Fruit fly (Drosophila melanogaster) whole organism, wandering third instar larva: Measurements from ENCODE around the gene mtd.

Source experiments
- Abd-B ChIP-seq: fragments of >200 bp; optimal IDR thresholded peaks from 2 replicates; lab custom pipeline; 2017; ENCODE audit warnings: missing biosample characterization, missing genetic modification characterization
- CG32264 ChIP-seq: fragments of 200-800 bp; sonication (Bioruptor generic); optimal IDR thresholded peaks from 2 replicates; lab custom pipeline; 2016; ENCODE audit warnings: missing biosample characterization, missing genetic modification characterization
- CG9705 ChIP-seq: fragments of 200-800 bp; sonication (Bioruptor generic); optimal IDR thresholded peaks from 2 replicates; lab custom pipeline; 2018; ENCODE audit warnings: missing biosample characterization, mild to moderate bottlenecking, missing genetic modification characterization
- CrebA ChIP-seq: fragments of 200-800 bp; sonication (Bioruptor generic); optimal IDR thresholded peaks from 2 replicates; lab custom pipeline; 2016; ENCODE audit warnings: missing biosample characterization, mild to moderate bottlenecking, missing genetic modification characterization, borderline replicate concordance
- Dfd ChIP-seq: fragments of >200 bp; optimal IDR thresholded peaks from 2 replicates; lab custom pipeline; 2017; ENCODE audit warnings: missing biosample characterization, missing genetic modification characterization
- Dif ChIP-seq: fragments of 200-275, 200-300 bp; sonication (Bioruptor generic); optimal IDR thresholded peaks from 2 replicates; lab custom pipeline; 2018; ENCODE audit warnings: missing biosample characterization, missing genetic modification characterization; ENCODE audit not compliant: partially characterized antibody
- GATAd ChIP-seq: sonication (Bioruptor generic); optimal IDR thresholded peaks from 2 replicates; lab custom pipeline; 2016; ENCODE audit warnings: missing biosample characterization, missing genetic modification characterization
- HLH106 ChIP-seq: fragments of 200-800 bp; optimal IDR thresholded peaks from 3 replicates; lab custom pipeline; 2019; ENCODE audit warnings: missing biosample characterization, mild to moderate bottlenecking, missing genetic modification characterization, moderate library complexity
- Hnf4 ChIP-seq: fragments of 200-800 bp; sonication (Bioruptor generic); optimal IDR thresholded peaks from 2 replicates; lab custom pipeline; 2016; ENCODE audit warnings: missing biosample characterization, mild to moderate bottlenecking, missing genetic modification characterization
- Hr78 ChIP-seq: fragments of >200 bp; optimal IDR thresholded peaks from 2 replicates; lab custom pipeline; 2017; ENCODE audit warnings: missing biosample characterization, missing genetic modification characterization
- Hr83 ChIP-seq: fragments of 200-300 bp; sonication (Bioruptor generic); optimal IDR thresholded peaks from 2 replicates; lab custom pipeline; 2016; ENCODE audit warnings: missing biosample characterization, mild to moderate bottlenecking, missing genetic modification characterization, moderate library complexity; ENCODE audit not compliant: poor library complexity, severe bottlenecking
- Jra ChIP-seq: sonication (Bioruptor generic); optimal IDR thresholded peaks from 2 replicates; lab custom pipeline; 2016; ENCODE audit warnings: missing biosample characterization, missing genetic modification characterization
- Mio ChIP-seq: sonication (Bioruptor generic); optimal IDR thresholded peaks from 2 replicates; lab custom pipeline; 2016; ENCODE audit warnings: missing biosample characterization, missing genetic modification characterization
- Myc ChIP-seq: fragments of >200 bp; optimal IDR thresholded peaks from 2 replicates; lab custom pipeline; 2017
- N ChIP-seq: fragments of >200 bp; optimal IDR thresholded peaks from 2 replicates; lab custom pipeline; 2018; ENCODE audit warnings: missing biosample characterization, missing external identifiers, missing genetic modification characterization
- OdsH ChIP-seq: fragments of 200-800 bp; sonication (Bioruptor generic); optimal IDR thresholded peaks from 2 replicates; lab custom pipeline; 2016; ENCODE audit warnings: missing biosample characterization, mild to moderate bottlenecking, missing genetic modification characterization
- Rel ChIP-seq, 2 experiments: fragments of 200-800 bp; sonication (Bioruptor generic) in 1 of 2; optimal IDR thresholded peaks; 2 replicates in 1 of 2; 3 replicates in 1 of 2; lab custom pipeline; 2016 to 2019; ENCODE audit warnings: mild to moderate bottlenecking in 2 of 2, missing biosample characterization in 2 of 2, missing genetic modification characterization in 2 of 2, moderate library complexity in 1 of 2
- Sp1 ChIP-seq: fragments of 200-800 bp; sonication (Bioruptor generic); optimal IDR thresholded peaks from 3 replicates; lab custom pipeline; 2019; ENCODE audit warnings: missing biosample characterization, mild to moderate bottlenecking, missing genetic modification characterization, moderate library complexity
- Vsx2 ChIP-seq: fragments of 200-300, 225-300 bp; sonication (Bioruptor generic); optimal IDR thresholded peaks from 2 replicates; lab custom pipeline; 2018; ENCODE audit warnings: missing biosample characterization, missing genetic modification characterization; ENCODE audit not compliant: partially characterized antibody
- br ChIP-seq: fragments of 200-800 bp; sonication (Bioruptor generic); optimal IDR thresholded peaks from 2 replicates; lab custom pipeline; 2016; ENCODE audit warnings: missing biosample characterization, missing genetic modification characterization
- brk ChIP-seq: fragments of 200-800 bp; sonication (Bioruptor generic); optimal IDR thresholded peaks from 2 replicates; lab custom pipeline; 2016; ENCODE audit warnings: missing biosample characterization, mild to moderate bottlenecking, missing genetic modification characterization
- dmrt93B ChIP-seq: fragments of 200-800 bp; sonication (Bioruptor generic); optimal IDR thresholded peaks from 2 replicates; lab custom pipeline; 2018; ENCODE audit warnings: missing biosample characterization, mild to moderate bottlenecking, missing genetic modification characterization
- dsf ChIP-seq: sonication (Bioruptor generic); optimal IDR thresholded peaks from 2 replicates; lab custom pipeline; 2016; ENCODE audit warnings: missing biosample characterization, missing genetic modification characterization, borderline replicate concordance
- ey ChIP-seq: fragments of 200-800 bp; sonication (Bioruptor generic); optimal IDR thresholded peaks from 2 replicates; lab custom pipeline; 2016; ENCODE audit warnings: missing biosample characterization, missing genetic modification characterization
- foxo ChIP-seq, 2 experiments: fragments of 200-800 bp; sonication (Bioruptor generic); optimal IDR thresholded peaks; 2 replicates in 1 of 2; 3 replicates in 1 of 2; lab custom pipeline; 2016 to 2017; ENCODE audit warnings: missing biosample characterization in 2 of 2, missing genetic modification characterization in 2 of 2
- fru ChIP-seq: fragments of 200-800 bp; sonication (Bioruptor generic); optimal IDR thresholded peaks from 3 replicates; lab custom pipeline; 2016; ENCODE audit warnings: missing biosample characterization, mild to moderate bottlenecking, missing genetic modification characterization
- h ChIP-seq: fragments of 200-800 bp; sonication (Bioruptor generic); optimal IDR thresholded peaks from 3 replicates; lab custom pipeline; 2016; ENCODE audit warnings: missing biosample characterization, mild to moderate bottlenecking, missing genetic modification characterization
- lola ChIP-seq: fragments of >200 bp; optimal IDR thresholded peaks from 2 replicates; lab custom pipeline; 2017; ENCODE audit warnings: missing biosample characterization, missing genetic modification characterization
- pan ChIP-seq: fragments of >200 bp; optimal IDR thresholded peaks from 2 replicates; lab custom pipeline; 2017
- psq ChIP-seq: fragments of 200-800 bp; sonication (Bioruptor generic); optimal IDR thresholded peaks from 3 replicates; lab custom pipeline; 2017; ENCODE audit warnings: missing biosample characterization, mild to moderate bottlenecking, missing genetic modification characterization, moderate library complexity
- rgr ChIP-seq: fragments of 200-800 bp; sonication (Bioruptor generic); optimal IDR thresholded peaks from 3 replicates; lab custom pipeline; 2016; ENCODE audit warnings: missing biosample characterization, mild to moderate bottlenecking, missing genetic modification characterization
- sage ChIP-seq: fragments of 200-800 bp; sonication (Bioruptor generic); optimal IDR thresholded peaks from 2 replicates; lab custom pipeline; 2016; ENCODE audit warnings: missing biosample characterization, mild to moderate bottlenecking, missing genetic modification characterization
- sv ChIP-seq: fragments of 200-800 bp; sonication (Bioruptor generic); optimal IDR thresholded peaks from 3 replicates; lab custom pipeline; 2016; ENCODE audit warnings: missing biosample characterization, missing genetic modification characterization
- tai ChIP-seq: sonication (Bioruptor generic); optimal IDR thresholded peaks from 2 replicates; lab custom pipeline; 2016; ENCODE audit warnings: missing biosample characterization, missing genetic modification characterization
- usp ChIP-seq: fragments of >200 bp; optimal IDR thresholded peaks from 2 replicates; lab custom pipeline; 2017; ENCODE audit warnings: missing biosample characterization, missing genetic modification characterization
- woc ChIP-seq: sonication (Bioruptor generic); optimal IDR thresholded peaks from 2 replicates; lab custom pipeline; 2016; ENCODE audit warnings: missing biosample characterization, mild to moderate bottlenecking, missing genetic modification characterization

mtd gene

DNA sequence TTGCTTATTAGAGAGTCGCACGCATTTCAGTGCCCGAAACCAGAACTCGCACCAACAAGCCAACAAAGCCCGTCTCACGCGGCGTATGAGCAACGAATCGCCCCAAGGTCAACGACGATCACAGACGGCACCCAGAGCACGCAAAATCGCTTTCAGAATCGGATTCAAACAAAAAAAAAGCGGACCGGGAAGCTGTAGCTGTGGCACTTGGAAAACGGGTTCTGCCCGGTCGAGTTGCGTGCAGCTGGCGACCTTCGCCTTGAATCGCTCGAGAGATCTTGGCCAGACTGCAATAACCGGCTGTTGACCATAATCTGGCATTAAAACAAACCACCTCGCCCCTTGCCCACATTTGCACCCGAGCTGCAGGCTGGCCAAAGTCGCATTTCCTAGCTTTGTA is 13.2 kb upstream of the mtd start:
- TF ChIP-seq psq (peak; percentile 12), Dif (GFP tag; lab: Kevin White, UChicago) (peak; percentile 73), tai (GFP tag; lab: Kevin White, UChicago) (no peak), Hr78 (GFP tag; lab: Kevin White, UChicago) (no peak), N (GFP tag; lab: Kevin White, UChicago) (no peak), OdsH (GFP tag; lab: Kevin White, UChicago) (no peak), ey (GFP tag; lab: Kevin White, UChicago) (no peak), Jra (GFP tag; lab: Kevin White, UChicago) (no peak), Dfd (GFP tag; lab: Kevin White, UChicago) (no peak), Hnf4 (GFP tag; lab: Kevin White, UChicago) (no peak), usp (no peak), HLH106 (tag; lab: Kevin White, UChicago) (no peak), lola (GFP tag; lab: Kevin White, UChicago) (no peak), pan (lab: Kevin White, UChicago) (no peak), dmrt93B (no peak), rgr (peak; percentile 20), GATAd (GFP tag; lab: Kevin White, UChicago) (no peak), Vsx2 (GFP tag; lab: Kevin White, UChicago) (peak; percentile 73), foxo (GFP tag; optimal IDR thresholded peaks at IDR 0.05; lab: Kevin White, UChicago) (no peak), br (GFP tag; lab: Kevin White, UChicago) (no peak), Sp1 (GFP tag; lab: Kevin White, UChicago) (no peak), h (GFP tag; lab: Kevin White, UChicago) (no peak)

DNA sequence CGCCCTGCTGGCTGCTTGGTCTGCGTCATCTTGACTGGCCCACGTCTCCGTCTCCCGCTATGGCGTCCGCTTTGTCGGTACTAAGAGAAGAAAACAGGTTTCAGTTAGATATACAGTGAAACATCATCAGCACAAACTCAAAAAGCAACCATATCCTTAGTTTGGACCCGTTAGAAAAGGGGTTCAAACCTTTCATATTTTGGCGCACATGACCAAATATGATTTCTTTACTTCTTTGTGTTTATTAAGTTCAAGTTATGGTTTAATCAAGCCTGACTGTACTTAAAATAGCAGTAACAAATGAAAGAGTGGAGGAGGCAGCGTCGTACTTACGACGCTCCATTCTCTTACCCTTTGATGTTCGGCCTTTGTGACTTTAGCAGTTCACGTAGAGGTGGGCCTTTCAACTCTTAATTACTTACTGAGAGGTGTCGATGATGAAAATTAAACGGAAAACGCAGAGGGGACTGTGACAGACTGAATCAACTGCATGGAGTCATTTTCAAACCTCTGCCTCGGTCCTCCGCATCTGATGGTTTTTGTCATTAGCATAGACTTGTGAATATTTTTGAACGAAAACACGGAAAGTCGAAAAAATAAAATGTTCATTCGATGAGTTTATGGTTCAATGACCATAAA is 11.6 kb upstream of the mtd start:
- TF ChIP-seq rgr (peak; percentile 95), brk (GFP tag; lab: Kevin White, UChicago) (no peak), br (GFP tag; lab: Kevin White, UChicago) (peak; percentile 96), CG9705 (GFP tag; lab: Kevin White, UChicago) (peak; percentile 43), OdsH (GFP tag; lab: Kevin White, UChicago) (peak; percentile 96), fru (GFP tag; lab: Kevin White, UChicago) (peak; percentile 94), Hr83 (no peak), CG32264 (GFP tag; lab: Kevin White, UChicago) (peak; percentile 93), Dif (GFP tag; lab: Kevin White, UChicago) (no peak), psq (peak; percentile 86), h (GFP tag; lab: Kevin White, UChicago) (peak; percentile 97), foxo (GFP tag; optimal IDR thresholded peaks at IDR 0.05; lab: Kevin White, UChicago) (peak; percentile 45 to 96), Abd-B (GFP tag; lab: Kevin White, UChicago) (no peak), tai (GFP tag; lab: Kevin White, UChicago) (no peak), GATAd (GFP tag; lab: Kevin White, UChicago) (no peak), sage (GFP tag; lab: Kevin White, UChicago) (peak; percentile 88), HLH106 (tag; lab: Kevin White, UChicago) (peak; percentile 88), ey (GFP tag; lab: Kevin White, UChicago) (peak; percentile 96), Mio (GFP tag; lab: Kevin White, UChicago) (peak; percentile 66), Hnf4 (GFP tag; lab: Kevin White, UChicago) (peak; percentile 96), Rel (GFP tag; optimal IDR thresholded peaks at IDR 0.05; lab: Kevin White, UChicago) (peak; percentile 39), Rel (tag; optimal IDR thresholded peaks at IDR 0.05; lab: Kevin White, UChicago) (peak; percentile 23), Sp1 (GFP tag; lab: Kevin White, UChicago) (peak; percentile 86), dmrt93B (no peak), Jra (GFP tag; lab: Kevin White, UChicago) (peak; percentile 83), woc (GFP tag; lab: Kevin White, UChicago) (peak; percentile 94), dsf (GFP tag; lab: Kevin White, UChicago) (peak; percentile 8), sv (peak; percentile 69)

DNA sequence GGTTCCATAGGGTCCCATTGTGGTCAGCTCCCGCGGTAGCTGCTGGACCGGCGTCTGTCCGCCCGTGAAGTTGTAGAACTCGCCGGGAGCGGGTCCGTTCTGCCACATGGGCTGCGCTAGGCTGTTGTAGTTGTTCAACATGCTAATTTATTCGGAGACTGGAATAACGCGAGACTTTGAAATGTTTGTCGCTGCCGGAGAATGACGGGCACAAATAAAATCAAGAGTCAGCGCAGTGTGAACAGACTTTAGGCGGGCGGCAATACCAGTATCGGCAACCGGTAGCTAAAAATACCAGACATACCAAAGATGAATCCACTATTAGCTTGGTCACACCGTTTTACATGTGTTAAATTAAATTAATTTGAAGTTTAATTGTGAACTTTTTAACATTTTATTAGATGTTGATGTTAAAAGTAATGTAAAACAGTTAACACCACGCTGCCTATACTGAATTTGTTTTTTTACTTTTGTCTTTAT is 7.7 kb upstream of the mtd start, which contains the start of gene Prosbeta7:
Gene Prosbeta7 (minus strand): TSS at position 430 of the 480 bp plus-strand sequence.
- TF ChIP-seq Rel (GFP tag; optimal IDR thresholded peaks at IDR 0.05; lab: Kevin White, UChicago) (no peak), Rel (tag; optimal IDR thresholded peaks at IDR 0.05; lab: Kevin White, UChicago) (peak; percentile 39), rgr (peak; percentile 7), lola (GFP tag; lab: Kevin White, UChicago) (no peak), foxo (GFP tag; optimal IDR thresholded peaks at IDR 0.05; lab: Kevin White, UChicago) (peak in 1 of 2 experiments; percentile 4), h (GFP tag; lab: Kevin White, UChicago) (no peak), Myc (lab: Kevin White, UChicago) (no peak), Dif (GFP tag; lab: Kevin White, UChicago) (peak; percentile 6), CrebA (GFP tag; lab: Kevin White, UChicago) (no peak), Vsx2 (GFP tag; lab: Kevin White, UChicago) (peak; percentile 62), Sp1 (GFP tag; lab: Kevin White, UChicago) (peak; percentile 19)
